Fruit fly (Drosophila melanogaster) whole organism: ENCODE results near the gene Wsck.

Experiments used
- CG8478 ChIP-seq: fragments of >200 bp; optimal IDR thresholded peaks from 2 replicates; lab custom pipeline; 2018; ENCODE audit warnings: inconsistent platforms
- Dll ChIP-seq: fragments of >200 bp; optimal IDR thresholded peaks from 2 replicates; lab custom pipeline; 2017
- psq ChIP-seq: fragments of >200 bp; optimal IDR thresholded peaks from 2 replicates; lab custom pipeline; 2017
- usp ChIP-seq: fragments of >200 bp; optimal IDR thresholded peaks from 2 replicates; lab custom pipeline; 2017; ENCODE audit warnings: missing biosample characterization, missing genetic modification characterization, mixed read lengths

DNA sequence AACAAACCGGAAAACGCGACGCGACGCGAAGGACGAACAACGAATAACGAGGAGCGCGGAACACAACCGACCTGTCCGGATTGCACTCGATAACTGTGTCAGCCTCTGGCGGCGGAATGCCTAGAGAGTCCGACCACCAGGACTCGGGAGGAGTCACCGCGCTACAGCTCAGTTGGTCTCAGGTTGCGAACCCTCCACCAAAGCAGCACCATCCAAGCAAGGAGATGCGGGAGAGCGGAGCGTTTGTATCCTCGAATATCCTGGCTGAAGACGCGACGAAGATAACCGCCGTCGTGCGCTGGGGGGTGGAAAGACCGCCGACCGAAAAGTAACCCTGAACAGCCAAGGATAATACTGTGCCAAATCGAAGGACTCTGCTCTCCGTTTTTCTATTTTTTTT, 52.5 kb downstream of the Wsck start:
- no peak for TF ChIP-seq CG8478 (lab: Kevin White, UChicago)
- TF ChIP-seq Dll (lab: Kevin White, UChicago): no peak
- TF ChIP-seq psq (lab: Kevin White, UChicago): no peak
- no peak for TF ChIP-seq usp (GFP tag; lab: Kevin White, UChicago)
